Worm (Caenorhabditis elegans): ENCODE data around the gene C16B8.4.

C16B8.4 gene

DNA sequence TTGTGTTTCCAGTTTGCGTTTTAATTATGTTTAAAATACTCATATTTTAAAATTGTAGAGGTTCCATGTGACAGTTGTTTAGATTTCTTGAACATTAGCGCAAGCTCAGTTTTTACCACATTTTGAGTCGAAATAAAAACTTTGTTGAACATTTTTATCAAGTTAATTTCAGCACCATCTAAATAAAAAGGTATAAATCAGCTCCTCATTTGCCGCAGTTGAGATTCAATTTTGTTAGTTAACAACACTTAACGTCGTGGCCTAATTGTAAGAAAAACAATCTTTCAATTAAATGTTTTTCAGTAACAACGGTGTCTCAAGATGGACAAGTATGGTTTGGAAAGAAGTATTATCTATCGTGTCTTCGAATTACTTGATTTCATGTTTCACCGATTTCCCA, 52.7 kb downstream of the C16B8.4 start:
- TF ChIP-seq elt-3 (tag; optimal IDR thresholded peaks at IDR 0.05) (no peak), ces-1 (GFP tag; optimal IDR thresholded peaks at IDR 0.05) (no peak), mep-1 (tag; optimal IDR thresholded peaks at IDR 0.05) (no peak), ceh-83 (GFP tag; optimal IDR thresholded peaks at IDR 0.05) (no peak), ham-2 (GFP tag; optimal IDR thresholded peaks at IDR 0.05) (no peak), hlh-1 (tag; optimal IDR thresholded peaks at IDR 0.05) (no peak), ztf-11 (tag; optimal IDR thresholded peaks at IDR 0.05) (no peak), nhr-2 (tag; optimal IDR thresholded peaks at IDR 0.05) (no peak)
